Worm (Caenorhabditis elegans) whole organism, L1 larva: ENCODE results near the gene C05C12.5.

Experiments used
- aly-2 ChIP-seq: fragments of 150-350 bp; optimal IDR thresholded peaks from 2 replicates; lab custom pipeline; 2014; ENCODE audit warnings: missing biosample characterization, missing genetic modification characterization
- ama-1 ChIP-seq: fragments of 150-350 bp; optimal IDR thresholded peaks from 2 replicates; lab custom pipeline; 2014
- ces-1 ChIP-seq: fragments of 150-350 bp; optimal IDR thresholded peaks from 2 replicates; lab custom pipeline; 2014; ENCODE audit warnings: missing biosample characterization, missing genetic modification reagents, missing genetic modification characterization
- elt-2 ChIP-seq: sonication (generic microtip); optimal IDR thresholded peaks from 2 replicates; lab custom pipeline; 2016; ENCODE audit warnings: missing genetic modification characterization, mild to moderate bottlenecking, inconsistent platforms, missing compliant biosample characterization, missing genetic modification reagents
- mef-2 ChIP-seq: fragments of 150-350 bp; optimal IDR thresholded peaks from 2 replicates; lab custom pipeline; 2014; ENCODE audit warnings: missing biosample characterization, missing genetic modification characterization
- nhr-12 ChIP-seq: sonication (generic microtip); optimal IDR thresholded peaks from 2 replicates; lab custom pipeline; 2017; ENCODE audit warnings: missing biosample characterization, missing genetic modification characterization
- nhr-237 ChIP-seq: fragments of 150-350 bp; optimal IDR thresholded peaks from 2 replicates; lab custom pipeline; 2014; ENCODE audit warnings: missing biosample characterization, missing genetic modification characterization
- skn-1 ChIP-seq: fragments of 150-350 bp; optimal IDR thresholded peaks from 2 replicates; lab custom pipeline; 2014; ENCODE audit warnings: missing biosample characterization, missing genetic modification characterization
- snpc-4 ChIP-seq: fragments of 150-350 bp; optimal IDR thresholded peaks from 2 replicates; lab custom pipeline; 2014; ENCODE audit warnings: missing biosample characterization, missing genetic modification characterization
- unc-130 ChIP-seq: fragments of 150-350 bp; optimal IDR thresholded peaks from 2 replicates; lab custom pipeline; 2017; ENCODE audit warnings: missing biosample characterization, missing genetic modification characterization, inconsistent platforms
- unc-62 ChIP-seq: fragments of 150-350 bp; optimal IDR thresholded peaks from 2 replicates; lab custom pipeline; 2014; ENCODE audit warnings: missing biosample characterization, missing genetic modification reagents, missing genetic modification characterization
- unc-86 ChIP-seq: sonication (generic microtip); optimal IDR thresholded peaks from 2 replicates; lab custom pipeline; 2016; ENCODE audit warnings: missing genetic modification characterization, missing compliant biosample characterization
- ztf-11 ChIP-seq, 2 experiments: sonication (generic microtip); optimal IDR thresholded peaks; 2 replicates each; lab custom pipeline; 2016 to 2017; ENCODE audit warnings: missing genetic modification characterization in 2 of 2, missing biosample characterization in 1 of 2, missing compliant biosample characterization in 1 of 2

DNA sequence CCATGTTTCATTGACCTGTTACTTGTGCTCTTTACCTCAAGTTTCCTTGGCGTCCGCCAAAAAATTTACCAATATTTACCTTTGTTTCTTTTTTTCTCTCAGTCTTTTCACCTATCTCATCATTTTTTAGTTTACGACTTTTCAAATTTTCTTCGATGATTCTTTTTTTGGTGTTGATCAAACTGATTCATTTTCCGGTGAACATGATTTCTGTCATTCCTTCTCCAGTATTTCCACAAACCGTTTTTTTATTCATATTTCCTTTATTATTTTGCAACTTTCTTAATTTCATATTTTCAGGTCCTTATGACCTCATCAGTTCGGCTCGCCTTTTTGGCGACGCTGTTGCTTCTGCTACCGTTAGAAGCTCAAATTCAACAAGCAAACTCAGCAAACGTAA, 26.5 kb upstream of the C05C12.5 start, which contains the start of gene F54D1.6:
- TF ChIP-seq ama-1 (lab: Kevin White, UChicago) (no peak), unc-130 (no peak), nhr-12 (tag; lab: Kevin White, UChicago) (no peak), unc-62 (GFP tag; lab: Kevin White, UChicago) (no peak), skn-1 (tag; lab: Kevin White, UChicago) (no peak), aly-2 (tag; lab: Kevin White, UChicago) (no peak), nhr-237 (tag; lab: Kevin White, UChicago) (no peak), mef-2 (tag; lab: Kevin White, UChicago) (no peak), elt-2 (no peak), ztf-11 (tag; optimal IDR thresholded peaks at IDR 0.05; lab: Kevin White, UChicago) (no peak), ces-1 (GFP tag; lab: Kevin White, UChicago) (no peak), snpc-4 (tag; lab: Kevin White, UChicago) (no peak), unc-86 (tag; lab: Kevin White, UChicago) (no peak)
